Fruit fly (Drosophila melanogaster): ENCODE measurements around the gene CG46383.

- TF ChIP-seq CTCF (optimal IDR thresholded peaks at IDR 0.05), result no peak
- TF ChIP-seq CG8478 (optimal IDR thresholded peaks at IDR 0.05), result no peak
Observed at dm6 chr3R:15920229-15920533, 30.6 kb downstream of the CG46383 start.
